Worm (Caenorhabditis elegans) whole organism, early embryonic: ENCODE data around the gene eat-17.

Experiments used
- B0310.2 ChIP-seq: sonication (generic microtip); optimal IDR thresholded peaks from 2 replicates; lab custom pipeline; 2016; ENCODE audit warnings: mild to moderate bottlenecking, missing genetic modification characterization, missing compliant biosample characterization
- aly-1 ChIP-seq: sonication (generic microtip); optimal IDR thresholded peaks from 2 replicates; lab custom pipeline; 2016; ENCODE audit warnings: missing genetic modification characterization, missing compliant biosample characterization
- ama-1 ChIP-seq: fragments of 150-350 bp; optimal IDR thresholded peaks from 2 replicates; lab custom pipeline; 2014
- ceh-13 ChIP-seq: fragments of 200-800 bp; sonication (Bioruptor generic); optimal IDR thresholded peaks from 2 replicates; lab custom pipeline; 2018; ENCODE audit warnings: mild to moderate bottlenecking, missing genetic modification characterization, missing compliant biosample characterization
- flt-1 ChIP-seq: fragments of 200-800 bp; sonication (Bioruptor generic); IDR thresholded peaks from 2 replicates; pipeline ENCODE4 v1.3.6; 2022; ENCODE audit warnings: missing genetic modification characterization, missing compliant biosample characterization
- hmbx-1 ChIP-seq: sonication (generic microtip); optimal IDR thresholded peaks from 2 replicates; lab custom pipeline; 2016; ENCODE audit warnings: mild to moderate bottlenecking, missing genetic modification characterization, missing compliant biosample characterization
- hnd-1 ChIP-seq: sonication (generic microtip); optimal IDR thresholded peaks from 2 replicates; lab custom pipeline; 2016; ENCODE audit warnings: missing genetic modification characterization, missing compliant biosample characterization
- pes-1 ChIP-seq: fragments of 200-800 bp; sonication (Bioruptor generic); IDR thresholded peaks from 2 replicates; pipeline ENCODE4 v1.3.6; 2022; ENCODE audit warnings: missing genetic modification reagents, missing genetic modification characterization, missing compliant biosample characterization
- sea-1 ChIP-seq: fragments of 200-800 bp; sonication (Bioruptor generic); conservative IDR thresholded peaks from 2 replicates; pipeline ENCODE4 v1.3.6; 2022; ENCODE audit warnings: missing genetic modification characterization, missing compliant biosample characterization
- tbx-11 ChIP-seq: fragments of 200-800 bp; sonication (Bioruptor generic); IDR thresholded peaks from 2 replicates; pipeline ENCODE4 v1.3.6; 2022; ENCODE audit warnings: missing genetic modification characterization, missing compliant biosample characterization

ce11 chrX:16391110-16391509 lies 25.5 kb downstream of the eat-17 start:
- TF ChIP-seq hmbx-1 (tag; lab: Kevin White, UChicago) (no peak), ama-1 (lab: Kevin White, UChicago) (no peak), hnd-1 (tag; lab: Kevin White, UChicago) (no peak), B0310.2 (tag; lab: Kevin White, UChicago) (no peak), pes-1 (GFP tag; lab: Robert Waterston, UW) (no peak), flt-1 (GFP tag; lab: Robert Waterston, UW) (no peak), sea-1 (GFP tag; lab: Robert Waterston, UW) (no peak), aly-1 (no peak), tbx-11 (GFP tag; lab: Robert Waterston, UW) (no peak), ceh-13 (GFP tag; lab: Kevin White, UChicago) (no peak)
